Fruit fly (Drosophila melanogaster) whole organism, wandering third instar larva: ENCODE measurements around the gene IscU.

ENCODE experiments used
- Dfd ChIP-seq: fragments of >200 bp; optimal IDR thresholded peaks from 2 replicates; lab custom pipeline; 2017; ENCODE audit warnings: missing biosample characterization, missing genetic modification characterization
- Sp1 ChIP-seq: fragments of 200-800 bp; sonication (Bioruptor generic); optimal IDR thresholded peaks from 3 replicates; lab custom pipeline; 2019; ENCODE audit warnings: missing biosample characterization, mild to moderate bottlenecking, missing genetic modification characterization, moderate library complexity
- psq ChIP-seq: fragments of 200-800 bp; sonication (Bioruptor generic); optimal IDR thresholded peaks from 3 replicates; lab custom pipeline; 2017; ENCODE audit warnings: missing biosample characterization, mild to moderate bottlenecking, missing genetic modification characterization, moderate library complexity

DNA sequence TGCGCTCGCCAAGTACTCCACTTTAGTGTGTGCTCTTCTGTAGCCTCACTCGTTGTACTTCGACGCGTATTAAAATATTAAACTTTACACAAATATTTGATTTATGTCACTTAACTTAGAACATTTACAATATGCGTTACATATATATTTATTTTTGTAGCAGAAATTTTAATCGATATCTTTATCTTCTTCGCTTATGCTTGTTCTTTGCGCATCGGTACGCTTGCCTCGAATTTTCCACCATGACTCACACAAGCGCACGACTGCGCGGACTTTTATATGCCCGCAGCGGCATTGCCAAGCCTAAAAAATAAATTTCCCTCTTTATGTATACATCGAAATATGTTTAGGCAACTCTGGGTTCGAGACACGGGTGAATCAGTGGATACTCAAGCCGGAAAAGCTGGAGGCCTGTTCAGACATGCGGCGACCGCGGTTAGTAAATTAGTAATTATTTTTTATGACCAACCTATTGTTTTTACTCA lies 3.5 kb downstream of the IscU start, which contains the start of gene aqz:
- TF ChIP-seq Dfd (GFP tag; lab: Kevin White, UChicago), result no peak
- peak; percentile 24 for TF ChIP-seq psq (GFP tag; lab: Kevin White, UChicago)
- TF ChIP-seq Sp1 (GFP tag; lab: Kevin White, UChicago), result peak; percentile 65
